Worm (Caenorhabditis elegans): Measurements from ENCODE around the gene dyf-13.

dyf-13 gene

ce11 chrII:7200051-7200599, 29.0 kb upstream of the dyf-13 start, which contains the start of gene pcrg-1:
Gene pcrg-1 (plus strand): TSS chrII:7200549.
- TF ChIP-seq hif-1 (tag; optimal IDR thresholded peaks at IDR 0.05) (peak; percentile 12 to 56), ctbp-1 (GFP tag; IDR thresholded peaks at IDR 0.05) (peak; percentile 76), ZK546.5 (tag; optimal IDR thresholded peaks at IDR 0.05) (no peak), Y75B8A.6 (GFP tag; IDR thresholded peaks at IDR 0.05) (peak; percentile 91), spr-1 (tag; optimal IDR thresholded peaks at IDR 0.05) (peak; percentile 80), lsy-2 (tag; optimal IDR thresholded peaks at IDR 0.05) (peak in 1 of 2 experiments; percentile 69), mdl-1 (tag; optimal IDR thresholded peaks at IDR 0.05) (no peak), nhr-237 (tag; optimal IDR thresholded peaks at IDR 0.05) (no peak), attf-4 (tag; optimal IDR thresholded peaks at IDR 0.05) (no peak), arid-1 (GFP tag; conservative IDR thresholded peaks at IDR 0.05) (peak; percentile 93), vab-7 (GFP tag; IDR thresholded peaks at IDR 0.05) (peak; percentile 93), Y5F2A.4 (GFP tag; optimal IDR thresholded peaks at IDR 0.05) (peak; percentile 82), zag-1 (tag; optimal IDR thresholded peaks at IDR 0.05) (no peak), D1046.2 (GFP tag; IDR thresholded peaks at IDR 0.05) (peak; percentile 90; the same call in 1 of the 2 replicates), aha-1 (tag) (peak; percentile 89), mxl-2 (GFP tag; conservative IDR thresholded peaks at IDR 0.05) (0 out of 2 replicates have a peak, but pooled peaks have one; percentile 12), dve-1 (tag; optimal IDR thresholded peaks at IDR 0.05; ENCODE audit: insufficient read depth) (peak; percentile 57), set-16 (GFP tag; IDR thresholded peaks at IDR 0.05) (no peak; the same call in none of the 2 replicates), ceh-62 (tag; optimal IDR thresholded peaks at IDR 0.05) (no peak), hlh-11 (tag; optimal IDR thresholded peaks at IDR 0.05) (peak; percentile 74), saeg-2 (GFP tag; IDR thresholded peaks at IDR 0.05) (peak; percentile 89), sdz-12 (GFP tag; optimal IDR thresholded peaks at IDR 0.05) (no peak), nhr-11 (tag; optimal IDR thresholded peaks at IDR 0.05) (no peak), F49E8.2 (tag; optimal IDR thresholded peaks at IDR 0.05; ENCODE audit: borderline replicate concordance) (peak; percentile 73), skn-1 (tag; optimal IDR thresholded peaks at IDR 0.05) (no peak), daf-12 (tag; optimal IDR thresholded peaks at IDR 0.05) (no peak), Y48G9A.11 (GFP tag; IDR thresholded peaks at IDR 0.05) (peak; percentile 84), mep-1 (tag; optimal IDR thresholded peaks at IDR 0.05) (peak; percentile 61), snpc-1.2 (GFP tag; IDR thresholded peaks at IDR 0.05) (peak; percentile 86), daf-16 (GFP tag; optimal IDR thresholded peaks at IDR 0.05) (peak; percentile 81 to 87), daf-16 (tag; optimal IDR thresholded peaks at IDR 0.05) (peak; percentile 60), daf-8 (GFP tag; IDR thresholded peaks at IDR 0.05) (peak; percentile 73; the same call in 1 of the 2 replicates), nhr-10 (tag; optimal IDR thresholded peaks at IDR 0.05) (no peak), gei-8 (GFP tag; optimal IDR thresholded peaks at IDR 0.05) (peak; percentile 12), daf-19 (GFP tag; conservative IDR thresholded peaks at IDR 0.05) (peak; percentile 63; the same call in 1 of the 2 replicates), ceh-82 (tag; optimal IDR thresholded peaks at IDR 0.05) (no peak), lim-7 (GFP tag; IDR thresholded peaks at IDR 0.05) (peak; percentile 89), ZK337.2 (GFP tag; IDR thresholded peaks at IDR 0.05) (peak; percentile 21), php-3 (GFP tag; IDR thresholded peaks at IDR 0.05) (peak; percentile 84), tag-97 (GFP tag; IDR thresholded peaks at IDR 0.05) (no peak), spr-3 (GFP tag; optimal IDR thresholded peaks at IDR 0.05) (peak; percentile 59), lir-3 (tag; optimal IDR thresholded peaks at IDR 0.05) (peak; percentile 70), snpc-4 (tag; optimal IDR thresholded peaks at IDR 0.05) (peak; percentile 95), mxl-3 (GFP tag; optimal IDR thresholded peaks at IDR 0.05) (peak; percentile 85), nhr-48 (tag; optimal IDR thresholded peaks at IDR 0.05) (peak; percentile 67), nhr-28 (tag; optimal IDR thresholded peaks at IDR 0.05) (no peak), egl-43 (GFP tag; IDR thresholded peaks at IDR 0.05) (peak; percentile 97), rbr-2 (tag; optimal IDR thresholded peaks at IDR 0.05) (peak; percentile 74), nhr-77 (tag; optimal IDR thresholded peaks at IDR 0.05) (no peak), nhr-111 (GFP tag; optimal IDR thresholded peaks at IDR 0.05) (peak; percentile 76), lin-1 (GFP tag; IDR thresholded peaks at IDR 0.05) (peak; percentile 66)

Measured in whole organism, L4 larva.